Worm (Caenorhabditis elegans) whole organism, L2 larva: Measurements from ENCODE around the gene nyn-1.

Experiments used
- alr-1 ChIP-seq: fragments of 150-350 bp; optimal IDR thresholded peaks from 2 replicates; lab custom pipeline; 2014; ENCODE audit warnings: missing biosample characterization, missing genetic modification characterization
- fos-1 ChIP-seq: fragments of 150-350 bp; optimal IDR thresholded peaks from 2 replicates; lab custom pipeline; 2014; ENCODE audit warnings: missing biosample characterization, missing genetic modification characterization
- lin-13 ChIP-seq: fragments of 150-350 bp; optimal IDR thresholded peaks from 2 replicates; lab custom pipeline; 2014; ENCODE audit warnings: missing biosample characterization, missing genetic modification reagents, missing genetic modification characterization
- mdl-1 ChIP-seq, 2 experiments: fragments of 150-350 bp in 1 of 2; sonication (generic microtip) in 1 of 2; optimal IDR thresholded peaks; 2 replicates each; lab custom pipeline; 2017; ENCODE audit warnings: missing biosample characterization in 2 of 2, missing genetic modification characterization in 2 of 2
- nhr-10 ChIP-seq: sonication (generic microtip); optimal IDR thresholded peaks from 2 replicates; lab custom pipeline; 2017; ENCODE audit warnings: missing biosample characterization, missing genetic modification characterization
- nhr-23 ChIP-seq: fragments of 150-350 bp; optimal IDR thresholded peaks from 2 replicates; lab custom pipeline; 2014; ENCODE audit warnings: missing biosample characterization, missing genetic modification reagents, missing genetic modification characterization
- nhr-77 ChIP-seq: fragments of 150-350 bp; optimal IDR thresholded peaks from 2 replicates; lab custom pipeline; 2014; ENCODE audit warnings: missing biosample characterization, missing genetic modification characterization
- unc-39 ChIP-seq: fragments of 150-350 bp; optimal IDR thresholded peaks from 2 replicates; lab custom pipeline; 2014; ENCODE audit warnings: missing biosample characterization, missing genetic modification characterization
- zag-1 ChIP-seq: fragments of 150-350 bp; optimal IDR thresholded peaks from 2 replicates; lab custom pipeline; 2014; ENCODE audit warnings: missing biosample characterization, missing genetic modification characterization
- ztf-1 ChIP-seq: fragments of 200-800 bp; sonication (Bioruptor generic); conservative IDR thresholded peaks from 2 replicates; pipeline ENCODE4 v1.3.6; 2022; ENCODE audit warnings: missing genetic modification characterization, missing compliant biosample characterization

DNA sequence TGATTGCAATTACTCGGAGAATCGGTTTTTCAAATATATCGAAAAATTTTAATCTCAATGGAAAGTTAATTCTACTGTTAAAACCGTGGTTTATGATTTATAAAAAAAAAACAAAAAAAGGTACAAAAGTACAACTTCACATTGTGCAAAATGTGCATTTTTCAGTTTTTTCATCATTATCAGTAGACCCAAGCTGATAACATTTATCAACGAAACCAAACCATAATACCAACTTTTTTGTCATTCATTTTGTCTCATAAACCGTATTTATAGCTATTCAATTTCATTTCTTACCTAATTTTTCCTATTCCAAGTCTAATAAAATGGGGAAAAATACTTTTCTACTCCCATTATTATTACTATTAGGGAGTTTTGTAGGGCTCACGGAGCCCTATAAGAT, 47.8 kb downstream of the nyn-1 start, which contains the start of gene ugt-22:
- TF ChIP-seq nhr-23: no peak
- no peak for TF ChIP-seq nhr-77 (tag; lab: Kevin White, UChicago)
- no peak for TF ChIP-seq alr-1 (tag; lab: Kevin White, UChicago)
- no peak for TF ChIP-seq ztf-1 (GFP tag; lab: Robert Waterston, UW)
- TF ChIP-seq zag-1 (tag; lab: Kevin White, UChicago): no peak
- TF ChIP-seq nhr-10 (tag; lab: Kevin White, UChicago): no peak
- TF ChIP-seq mdl-1 (tag; optimal IDR thresholded peaks at IDR 0.05; lab: Kevin White, UChicago): no peak
- TF ChIP-seq lin-13 (GFP tag; lab: Kevin White, UChicago): no peak
- peak; percentile 73 for TF ChIP-seq fos-1
- no peak for TF ChIP-seq unc-39 (tag; lab: Kevin White, UChicago)
